Worm (Caenorhabditis elegans) whole organism, L4 larva: ENCODE data around the gene fipr-25.

ENCODE experiments used
- F10B5.3 ChIP-seq: sonication (generic microtip); optimal IDR thresholded peaks from 2 replicates; lab custom pipeline; 2016; ENCODE audit warnings: mild to moderate bottlenecking, missing genetic modification characterization, missing compliant biosample characterization
- F49E8.2 ChIP-seq: sonication (generic microtip); optimal IDR thresholded peaks from 2 replicates; lab custom pipeline; 2016; ENCODE audit warnings: missing compliant biosample characterization, mild to moderate bottlenecking, missing genetic modification characterization, borderline replicate concordance
- R02D3.7 ChIP-seq: fragments of 150-350 bp; sonication (generic microtip); optimal IDR thresholded peaks from 3 replicates; lab custom pipeline; 2014; ENCODE audit warnings: missing biosample characterization, missing genetic modification characterization
- T20F7.1 ChIP-seq: fragments of 200-800 bp; sonication (Bioruptor generic); optimal IDR thresholded peaks from 2 replicates; lab custom pipeline; 2018; ENCODE audit warnings: mild to moderate bottlenecking, missing genetic modification characterization, missing compliant biosample characterization
- T26A8.4 ChIP-seq: fragments of 200-800 bp; sonication (Bioruptor generic); IDR thresholded peaks from 2 replicates; pipeline ENCODE4 v1.3.6; 2022; ENCODE audit warnings: missing genetic modification characterization, missing compliant biosample characterization
- Y105C5A.15 ChIP-seq: fragments of 200-800 bp; sonication (Bioruptor generic); IDR thresholded peaks from 2 replicates; pipeline ENCODE4 v1.3.6; 2022; ENCODE audit warnings: missing genetic modification characterization, missing compliant biosample characterization
- ZK337.2 ChIP-seq: fragments of 200-800 bp; sonication (Bioruptor generic); IDR thresholded peaks from 2 replicates; pipeline ENCODE4 v1.3.6; 2022; ENCODE audit warnings: missing genetic modification reagents, missing genetic modification characterization, missing compliant biosample characterization
- ZK546.5 ChIP-seq, 2 experiments: sonication (generic microtip); optimal IDR thresholded peaks; 2 replicates each; lab custom pipeline; 2017; ENCODE audit warnings: missing biosample characterization in 2 of 2, missing genetic modification characterization in 2 of 2
- aha-1 ChIP-seq: fragments of 150-350 bp; peaks from one replicate; lab custom pipeline; 2014; ENCODE audit warnings: missing biosample characterization, missing genetic modification characterization
- arid-1 ChIP-seq: fragments of 200-800 bp; sonication (Bioruptor generic); conservative IDR thresholded peaks from 2 replicates; pipeline ENCODE4 v1.3.6; 2022; ENCODE audit warnings: missing genetic modification reagents, missing genetic modification characterization, missing compliant biosample characterization
- ceh-20 ChIP-seq: fragments of 200-800 bp; sonication (Bioruptor generic); IDR thresholded peaks from 2 replicates; pipeline ENCODE4 v1.3.6; 2022; ENCODE audit warnings: missing genetic modification reagents, missing genetic modification characterization, missing compliant biosample characterization
- ceh-28 ChIP-seq: fragments of 150-350 bp; optimal IDR thresholded peaks from 2 replicates; lab custom pipeline; 2014; ENCODE audit warnings: missing biosample characterization, missing genetic modification reagents, missing genetic modification characterization
- ceh-44 ChIP-seq: fragments of 200-800 bp; sonication (Bioruptor generic); IDR thresholded peaks from 2 replicates; pipeline ENCODE4 v1.3.6; 2022; ENCODE audit warnings: missing genetic modification reagents, missing genetic modification characterization, missing compliant biosample characterization
- ceh-82 ChIP-seq: sonication (generic microtip); optimal IDR thresholded peaks from 2 replicates; lab custom pipeline; 2017; ENCODE audit warnings: missing biosample characterization, missing genetic modification characterization
- daf-8 ChIP-seq: fragments of 200-800 bp; sonication (Bioruptor generic); IDR thresholded peaks from 2 replicates; pipeline ENCODE4 v1.3.6; 2022; ENCODE audit warnings: missing genetic modification characterization, missing compliant biosample characterization
- dmd-6 ChIP-seq: fragments of 200-800 bp; sonication (Bioruptor generic); IDR thresholded peaks from 2 replicates; pipeline ENCODE4 v1.3.6; 2022; ENCODE audit warnings: missing genetic modification reagents, missing genetic modification characterization, missing compliant biosample characterization
- dmd-8 ChIP-seq: fragments of 200-800 bp; sonication (Bioruptor generic); IDR thresholded peaks from 2 replicates; pipeline ENCODE4 v1.3.6; 2022; ENCODE audit warnings: missing genetic modification characterization, missing compliant biosample characterization
- dmd-9 ChIP-seq: fragments of 200-800 bp; sonication (Bioruptor generic); IDR thresholded peaks from 2 replicates; pipeline ENCODE4 v1.3.6; 2022; ENCODE audit warnings: missing genetic modification reagents, missing genetic modification characterization, missing compliant biosample characterization
- dpl-1 ChIP-seq: fragments of 150-350 bp; optimal IDR thresholded peaks from 2 replicates; lab custom pipeline; 2014; ENCODE audit warnings: missing biosample characterization, missing genetic modification reagents, missing genetic modification characterization
- duxl-1 ChIP-seq: sonication (generic microtip); optimal IDR thresholded peaks from 2 replicates; lab custom pipeline; 2016; ENCODE audit warnings: mild to moderate bottlenecking, missing genetic modification characterization, moderate library complexity, missing compliant biosample characterization; ENCODE audit not compliant: poor library complexity
- dve-1 ChIP-seq: sonication (generic microtip); optimal IDR thresholded peaks from 2 replicates; lab custom pipeline; 2017; ENCODE audit warnings: antibody characterized with exemption, mild to moderate bottlenecking, missing genetic modification characterization, missing compliant biosample characterization; ENCODE audit not compliant: insufficient read depth
- egl-27 ChIP-seq: sonication (generic microtip); optimal IDR thresholded peaks from 3 replicates; lab custom pipeline; 2017; ENCODE audit warnings: missing biosample characterization, missing genetic modification reagents, missing genetic modification characterization
- egl-43 ChIP-seq: fragments of 200-800 bp; sonication (Bioruptor generic); IDR thresholded peaks from 2 replicates; pipeline ENCODE4 v1.3.6; 2022; ENCODE audit warnings: missing genetic modification reagents, missing genetic modification characterization, missing compliant biosample characterization
- fkh-10 ChIP-seq: fragments of 150-350 bp; optimal IDR thresholded peaks from 2 replicates; lab custom pipeline; 2014; ENCODE audit warnings: missing biosample characterization, missing genetic modification reagents, missing genetic modification characterization
- fos-1 ChIP-seq: fragments of 150-350 bp; optimal IDR thresholded peaks from 2 replicates; lab custom pipeline; 2014; ENCODE audit warnings: missing biosample characterization, missing genetic modification characterization
- hlh-11 ChIP-seq: fragments of 200-800 bp; sonication (Bioruptor generic); optimal IDR thresholded peaks from 2 replicates; lab custom pipeline; 2018; ENCODE audit warnings: mild to moderate bottlenecking, missing genetic modification characterization, missing compliant biosample characterization
- jun-1 ChIP-seq: fragments of 150-350 bp; optimal IDR thresholded peaks from 2 replicates; lab custom pipeline; 2014; ENCODE audit warnings: missing biosample characterization, missing genetic modification reagents, missing genetic modification characterization
- lim-7 ChIP-seq: fragments of 200-800 bp; sonication (Bioruptor generic); IDR thresholded peaks from 2 replicates; pipeline ENCODE4 v1.3.6; 2022; ENCODE audit warnings: missing genetic modification characterization, missing compliant biosample characterization
- lin-1 ChIP-seq: fragments of 200-800 bp; sonication (Bioruptor generic); IDR thresholded peaks from 2 replicates; pipeline ENCODE4 v1.3.6; 2022; ENCODE audit warnings: missing genetic modification reagents, missing genetic modification characterization, missing compliant biosample characterization
- lin-13 ChIP-seq: fragments of 150-350 bp; optimal IDR thresholded peaks from 2 replicates; lab custom pipeline; 2014; ENCODE audit warnings: missing biosample characterization, missing genetic modification reagents, missing genetic modification characterization
- lin-29 ChIP-seq: fragments of 200-800 bp; sonication (Bioruptor generic); IDR thresholded peaks from 2 replicates; pipeline ENCODE4 v1.3.6; 2022; ENCODE audit warnings: missing genetic modification reagents, missing genetic modification characterization, missing compliant biosample characterization
- lin-38 ChIP-seq: fragments of 200-800 bp; sonication (Bioruptor generic); IDR thresholded peaks from 2 replicates; pipeline ENCODE4 v1.3.6; 2022; ENCODE audit warnings: missing genetic modification reagents, missing genetic modification characterization, missing compliant biosample characterization
- madf-5 ChIP-seq, 2 experiments: fragments of 200-800 bp; sonication (Bioruptor generic); IDR thresholded peaks; 2 replicates each; pipeline ENCODE4 v1.3.6; 2022; ENCODE audit warnings: missing compliant biosample characterization in 2 of 2, missing genetic modification characterization in 2 of 2
- mdt-29 ChIP-seq: fragments of 200-800 bp; sonication (Bioruptor generic); IDR thresholded peaks from 2 replicates; pipeline ENCODE4 v1.3.6; 2022; ENCODE audit warnings: missing genetic modification reagents, missing genetic modification characterization, missing compliant biosample characterization
- mes-2 ChIP-seq: sonication (generic microtip); optimal IDR thresholded peaks from 2 replicates; lab custom pipeline; 2016; ENCODE audit warnings: missing genotype, mild to moderate bottlenecking, missing genetic modification characterization, missing compliant biosample characterization; ENCODE audit not compliant: poor library complexity, severe bottlenecking
- mxl-3 ChIP-seq: fragments of 200-800 bp; sonication (Bioruptor generic); optimal IDR thresholded peaks from 2 replicates; lab custom pipeline; 2018; ENCODE audit warnings: mild to moderate bottlenecking, missing genetic modification characterization, missing compliant biosample characterization
- nhr-25 ChIP-seq: sonication (generic microtip); optimal IDR thresholded peaks from 2 replicates; lab custom pipeline; 2017; ENCODE audit warnings: missing genetic modification characterization, mild to moderate bottlenecking, missing compliant biosample characterization, antibody characterized with exemption, moderate library complexity, borderline replicate concordance; ENCODE audit not compliant: insufficient read depth
- nhr-77 ChIP-seq: fragments of 150-350 bp; optimal IDR thresholded peaks from 2 replicates; lab custom pipeline; 2014; ENCODE audit warnings: missing biosample characterization, missing genetic modification characterization
- pqm-1 ChIP-seq: sonication (generic microtip); optimal IDR thresholded peaks from 2 replicates; lab custom pipeline; 2017; ENCODE audit warnings: missing biosample characterization, missing genetic modification characterization
- rbr-2 ChIP-seq: sonication (generic microtip); optimal IDR thresholded peaks from 2 replicates; lab custom pipeline; 2016; ENCODE audit warnings: missing genotype, missing genetic modification characterization, missing compliant biosample characterization
- saeg-2 ChIP-seq: fragments of 200-800 bp; sonication (Bioruptor generic); IDR thresholded peaks from 2 replicates; pipeline ENCODE4 v1.3.6; 2022; ENCODE audit warnings: missing genetic modification reagents, missing genetic modification characterization, missing compliant biosample characterization
- snpc-1.2 ChIP-seq: fragments of 200-800 bp; sonication (Bioruptor generic); IDR thresholded peaks from 2 replicates; pipeline ENCODE4 v1.3.6; 2022; ENCODE audit warnings: missing genetic modification reagents, missing genetic modification characterization, missing compliant biosample characterization
- spr-1 ChIP-seq: sonication (generic microtip); optimal IDR thresholded peaks from 2 replicates; lab custom pipeline; 2016; ENCODE audit warnings: mild to moderate bottlenecking, missing genetic modification characterization, missing compliant biosample characterization
- spr-3 ChIP-seq: fragments of 200-800 bp; sonication (Bioruptor generic); optimal IDR thresholded peaks from 2 replicates; lab custom pipeline; 2018; ENCODE audit warnings: mild to moderate bottlenecking, missing genetic modification characterization, missing compliant biosample characterization
- tra-1 ChIP-seq: fragments of 200-800 bp; sonication (Bioruptor generic); IDR thresholded peaks from 2 replicates; pipeline ENCODE4 v1.3.6; 2022; ENCODE audit warnings: missing genetic modification reagents, missing genetic modification characterization, missing compliant biosample characterization
- unc-130 ChIP-seq: sonication (generic microtip); optimal IDR thresholded peaks from 2 replicates; lab custom pipeline; 2016; ENCODE audit warnings: missing genetic modification reagents, missing genetic modification characterization, missing compliant biosample characterization
- unc-62 ChIP-seq, 3 experiments: fragments of 150-350 bp in 1 of 3; sonication (generic microtip); optimal IDR thresholded peaks in 2 of 3; peaks in 1 of 3; 1 replicate in 1 of 3; 2 replicates in 2 of 3; lab custom pipeline; 2014 to 2017; ENCODE audit warnings: missing biosample characterization in 3 of 3, missing genetic modification characterization in 3 of 3, missing genetic modification reagents in 3 of 3, missing genotype in 1 of 3
- zag-1 ChIP-seq: fragments of 150-350 bp; optimal IDR thresholded peaks from 2 replicates; lab custom pipeline; 2014; ENCODE audit warnings: missing biosample characterization, missing genetic modification characterization
- zfp-2 ChIP-seq: sonication (generic microtip); optimal IDR thresholded peaks from 2 replicates; lab custom pipeline; 2016; ENCODE audit warnings: mild to moderate bottlenecking, missing genetic modification characterization, missing compliant biosample characterization
- zfp-3 ChIP-seq: fragments of 200-800 bp; sonication (Bioruptor generic); conservative IDR thresholded peaks from 2 replicates; pipeline ENCODE4 v1.3.6; 2022; ENCODE audit warnings: missing genetic modification reagents, missing genetic modification characterization, missing compliant biosample characterization
- zip-11 ChIP-seq: fragments of 200-800 bp; sonication (Bioruptor generic); IDR thresholded peaks from 2 replicates; pipeline ENCODE4 v1.3.6; 2022; ENCODE audit warnings: missing genetic modification characterization, missing compliant biosample characterization

Gene fipr-25

ce11 chrV:1999531-2000094 is 42.4 kb downstream of the fipr-25 start, which contains the start of gene alh-5:
TSS of gene alh-5 (minus strand) at chrV:1999581.
- TF ChIP-seq unc-62 (GFP tag; optimal IDR thresholded peaks at IDR 0.05 in 1 of 2; lab: Kevin White, UChicago): no peak
- no peak for TF ChIP-seq unc-62 (tag; optimal IDR thresholded peaks at IDR 0.05; lab: Kevin White, UChicago)
- TF ChIP-seq fos-1 (tag; lab: Kevin White, UChicago): no peak
- TF ChIP-seq mxl-3: no peak
- TF ChIP-seq mdt-29 (GFP tag; lab: Robert Waterston, UW): no peak
- TF ChIP-seq nhr-25 (tag; lab: Kevin White, UChicago): no peak
- no peak for TF ChIP-seq Y105C5A.15 (GFP tag; lab: Robert Waterston, UW)
- no peak for TF ChIP-seq F49E8.2 (tag; lab: Kevin White, UChicago)
- TF ChIP-seq saeg-2 (GFP tag; lab: Robert Waterston, UW): no peak
- no peak for TF ChIP-seq T26A8.4
- TF ChIP-seq lin-38: no peak
- TF ChIP-seq zip-11 (GFP tag; lab: Robert Waterston, UW): no peak
- TF ChIP-seq duxl-1 (tag; lab: Kevin White, UChicago): no peak
- TF ChIP-seq ceh-28 (tag; lab: Kevin White, UChicago): no peak
- peak; percentile 58 for TF ChIP-seq dve-1 (tag; lab: Kevin White, UChicago)
- peak; percentile 55 for TF ChIP-seq nhr-77
- TF ChIP-seq mes-2 (tag; lab: Kevin White, UChicago): no peak
- TF ChIP-seq egl-27 (tag; lab: Kevin White, UChicago): no peak
- TF ChIP-seq zfp-3 (GFP tag; lab: Robert Waterston, UW): no peak
- TF ChIP-seq R02D3.7 (tag; lab: Kevin White, UChicago): no peak
- TF ChIP-seq arid-1 (GFP tag; lab: Robert Waterston, UW): no peak
- no peak for TF ChIP-seq spr-3 (GFP tag; lab: Kevin White, UChicago)
- no peak for TF ChIP-seq ZK546.5 (tag; optimal IDR thresholded peaks at IDR 0.05; lab: Kevin White, UChicago)
- no peak for TF ChIP-seq dpl-1 (GFP tag; lab: Kevin White, UChicago)
- TF ChIP-seq madf-5 (GFP tag; IDR thresholded peaks at IDR 0.05; lab: Robert Waterston, UW): no peak
- no peak for TF ChIP-seq rbr-2
- no peak for TF ChIP-seq T20F7.1 (GFP tag; lab: Kevin White, UChicago)
- peak; percentile 31 for TF ChIP-seq hlh-11 (tag; lab: Kevin White, UChicago)
- TF ChIP-seq spr-1 (tag; lab: Kevin White, UChicago): no peak
- TF ChIP-seq egl-43: no peak
- no peak for TF ChIP-seq zfp-2 (tag; lab: Kevin White, UChicago)
- TF ChIP-seq fkh-10 (GFP tag; lab: Kevin White, UChicago): no peak
- TF ChIP-seq lim-7 (GFP tag; lab: Robert Waterston, UW): no peak
- TF ChIP-seq dmd-8 (GFP tag; lab: Robert Waterston, UW): no peak
- TF ChIP-seq tra-1: no peak
- no peak for TF ChIP-seq unc-130
- no peak for TF ChIP-seq snpc-1.2 (GFP tag; lab: Robert Waterston, UW)
- TF ChIP-seq lin-1 (GFP tag; lab: Robert Waterston, UW): no peak
- TF ChIP-seq ceh-82 (tag; lab: Kevin White, UChicago): no peak
- no peak for TF ChIP-seq lin-29 (GFP tag; lab: Robert Waterston, UW)
- TF ChIP-seq dmd-9 (GFP tag; lab: Robert Waterston, UW): no peak
- TF ChIP-seq ceh-20: no peak
- no peak for TF ChIP-seq ceh-44 (GFP tag; lab: Robert Waterston, UW)
- no peak for TF ChIP-seq F10B5.3 (tag; lab: Kevin White, UChicago)
- no peak for TF ChIP-seq daf-8 (GFP tag; lab: Robert Waterston, UW)
- TF ChIP-seq pqm-1 (tag; lab: Kevin White, UChicago): peak; percentile 5
- TF ChIP-seq lin-13 (GFP tag; lab: Kevin White, UChicago): no peak
- TF ChIP-seq ZK337.2 (GFP tag; lab: Robert Waterston, UW): no peak
- TF ChIP-seq dmd-6 (GFP tag; lab: Robert Waterston, UW): peak; percentile 35; the same call in 1 of the 2 replicates
- TF ChIP-seq aha-1 (tag; lab: Kevin White, UChicago): peak; percentile 40
- TF ChIP-seq jun-1 (tag; lab: Kevin White, UChicago): no peak
- TF ChIP-seq zag-1 (tag; lab: Kevin White, UChicago): no peak
